Fruit fly (Drosophila melanogaster) whole organism, wandering third instar larva: ENCODE data around the gene CG12643.

ENCODE experiments used
- Abd-B ChIP-seq: fragments of >200 bp; optimal IDR thresholded peaks from 2 replicates; lab custom pipeline; 2017; ENCODE audit warnings: missing biosample characterization, missing genetic modification characterization
- CG32264 ChIP-seq: fragments of 200-800 bp; sonication (Bioruptor generic); optimal IDR thresholded peaks from 2 replicates; lab custom pipeline; 2016; ENCODE audit warnings: missing biosample characterization, missing genetic modification characterization
- CG9705 ChIP-seq: fragments of 200-800 bp; sonication (Bioruptor generic); optimal IDR thresholded peaks from 2 replicates; lab custom pipeline; 2018; ENCODE audit warnings: missing biosample characterization, mild to moderate bottlenecking, missing genetic modification characterization
- CrebA ChIP-seq: fragments of 200-800 bp; sonication (Bioruptor generic); optimal IDR thresholded peaks from 2 replicates; lab custom pipeline; 2016; ENCODE audit warnings: missing biosample characterization, mild to moderate bottlenecking, missing genetic modification characterization, borderline replicate concordance
- Dfd ChIP-seq: fragments of >200 bp; optimal IDR thresholded peaks from 2 replicates; lab custom pipeline; 2017; ENCODE audit warnings: missing biosample characterization, missing genetic modification characterization
- Dif ChIP-seq: fragments of 200-275, 200-300 bp; sonication (Bioruptor generic); optimal IDR thresholded peaks from 2 replicates; lab custom pipeline; 2018; ENCODE audit warnings: missing biosample characterization, missing genetic modification characterization; ENCODE audit not compliant: partially characterized antibody
- GATAd ChIP-seq: sonication (Bioruptor generic); optimal IDR thresholded peaks from 2 replicates; lab custom pipeline; 2016; ENCODE audit warnings: missing biosample characterization, missing genetic modification characterization
- HLH106 ChIP-seq: fragments of 200-800 bp; optimal IDR thresholded peaks from 3 replicates; lab custom pipeline; 2019; ENCODE audit warnings: missing biosample characterization, mild to moderate bottlenecking, missing genetic modification characterization, moderate library complexity
- Hnf4 ChIP-seq: fragments of 200-800 bp; sonication (Bioruptor generic); optimal IDR thresholded peaks from 2 replicates; lab custom pipeline; 2016; ENCODE audit warnings: missing biosample characterization, mild to moderate bottlenecking, missing genetic modification characterization
- Hr78 ChIP-seq: fragments of >200 bp; optimal IDR thresholded peaks from 2 replicates; lab custom pipeline; 2017; ENCODE audit warnings: missing biosample characterization, missing genetic modification characterization
- Hr83 ChIP-seq: fragments of 200-300 bp; sonication (Bioruptor generic); optimal IDR thresholded peaks from 2 replicates; lab custom pipeline; 2016; ENCODE audit warnings: missing biosample characterization, mild to moderate bottlenecking, missing genetic modification characterization, moderate library complexity; ENCODE audit not compliant: poor library complexity, severe bottlenecking
- Jra ChIP-seq: sonication (Bioruptor generic); optimal IDR thresholded peaks from 2 replicates; lab custom pipeline; 2016; ENCODE audit warnings: missing biosample characterization, missing genetic modification characterization
- Mio ChIP-seq: sonication (Bioruptor generic); optimal IDR thresholded peaks from 2 replicates; lab custom pipeline; 2016; ENCODE audit warnings: missing biosample characterization, missing genetic modification characterization
- Myc ChIP-seq: fragments of >200 bp; optimal IDR thresholded peaks from 2 replicates; lab custom pipeline; 2017
- N ChIP-seq: fragments of >200 bp; optimal IDR thresholded peaks from 2 replicates; lab custom pipeline; 2018; ENCODE audit warnings: missing biosample characterization, missing external identifiers, missing genetic modification characterization
- OdsH ChIP-seq: fragments of 200-800 bp; sonication (Bioruptor generic); optimal IDR thresholded peaks from 2 replicates; lab custom pipeline; 2016; ENCODE audit warnings: missing biosample characterization, mild to moderate bottlenecking, missing genetic modification characterization
- Rel ChIP-seq, 2 experiments: fragments of 200-800 bp; sonication (Bioruptor generic) in 1 of 2; optimal IDR thresholded peaks; 2 replicates in 1 of 2; 3 replicates in 1 of 2; lab custom pipeline; 2016 to 2019; ENCODE audit warnings: mild to moderate bottlenecking in 2 of 2, missing biosample characterization in 2 of 2, missing genetic modification characterization in 2 of 2, moderate library complexity in 1 of 2
- Sp1 ChIP-seq: fragments of 200-800 bp; sonication (Bioruptor generic); optimal IDR thresholded peaks from 3 replicates; lab custom pipeline; 2019; ENCODE audit warnings: missing biosample characterization, mild to moderate bottlenecking, missing genetic modification characterization, moderate library complexity
- Vsx2 ChIP-seq: fragments of 200-300, 225-300 bp; sonication (Bioruptor generic); optimal IDR thresholded peaks from 2 replicates; lab custom pipeline; 2018; ENCODE audit warnings: missing biosample characterization, missing genetic modification characterization; ENCODE audit not compliant: partially characterized antibody
- br ChIP-seq: fragments of 200-800 bp; sonication (Bioruptor generic); optimal IDR thresholded peaks from 2 replicates; lab custom pipeline; 2016; ENCODE audit warnings: missing biosample characterization, missing genetic modification characterization
- brk ChIP-seq: fragments of 200-800 bp; sonication (Bioruptor generic); optimal IDR thresholded peaks from 2 replicates; lab custom pipeline; 2016; ENCODE audit warnings: missing biosample characterization, mild to moderate bottlenecking, missing genetic modification characterization
- dl ChIP-seq, 2 experiments: fragments of 175-275, 200-275 bp in 1 of 2; fragments of 200-275 bp in 1 of 2; sonication (Bioruptor generic); optimal IDR thresholded peaks; lab custom pipeline; 2018; ENCODE audit warnings: mild to moderate bottlenecking in 2 of 2, missing biosample characterization in 2 of 2, missing genetic modification characterization in 2 of 2, moderate library complexity in 2 of 2; ENCODE audit not compliant: partially characterized antibody in 2 of 2, insufficient read depth in 1 of 2
- dmrt93B ChIP-seq: fragments of 200-800 bp; sonication (Bioruptor generic); optimal IDR thresholded peaks from 2 replicates; lab custom pipeline; 2018; ENCODE audit warnings: missing biosample characterization, mild to moderate bottlenecking, missing genetic modification characterization
- dsf ChIP-seq: sonication (Bioruptor generic); optimal IDR thresholded peaks from 2 replicates; lab custom pipeline; 2016; ENCODE audit warnings: missing biosample characterization, missing genetic modification characterization, borderline replicate concordance
- ey ChIP-seq: fragments of 200-800 bp; sonication (Bioruptor generic); optimal IDR thresholded peaks from 2 replicates; lab custom pipeline; 2016; ENCODE audit warnings: missing biosample characterization, missing genetic modification characterization
- foxo ChIP-seq, 2 experiments: fragments of 200-800 bp; sonication (Bioruptor generic); optimal IDR thresholded peaks; 2 replicates in 1 of 2; 3 replicates in 1 of 2; lab custom pipeline; 2016 to 2017; ENCODE audit warnings: missing biosample characterization in 2 of 2, missing genetic modification characterization in 2 of 2
- fru ChIP-seq: fragments of 200-800 bp; sonication (Bioruptor generic); optimal IDR thresholded peaks from 3 replicates; lab custom pipeline; 2016; ENCODE audit warnings: missing biosample characterization, mild to moderate bottlenecking, missing genetic modification characterization
- h ChIP-seq: fragments of 200-800 bp; sonication (Bioruptor generic); optimal IDR thresholded peaks from 3 replicates; lab custom pipeline; 2016; ENCODE audit warnings: missing biosample characterization, mild to moderate bottlenecking, missing genetic modification characterization
- jim ChIP-seq: fragments of 175-275, 200-325 bp; sonication (Bioruptor generic); optimal IDR thresholded peaks from 2 replicates; lab custom pipeline; 2016; ENCODE audit warnings: missing biosample characterization, mild to moderate bottlenecking, missing genetic modification characterization
- lola ChIP-seq: fragments of >200 bp; optimal IDR thresholded peaks from 2 replicates; lab custom pipeline; 2017; ENCODE audit warnings: missing biosample characterization, missing genetic modification characterization
- pan ChIP-seq: fragments of >200 bp; optimal IDR thresholded peaks from 2 replicates; lab custom pipeline; 2017
- psq ChIP-seq: fragments of 200-800 bp; sonication (Bioruptor generic); optimal IDR thresholded peaks from 3 replicates; lab custom pipeline; 2017; ENCODE audit warnings: missing biosample characterization, mild to moderate bottlenecking, missing genetic modification characterization, moderate library complexity
- rgr ChIP-seq: fragments of 200-800 bp; sonication (Bioruptor generic); optimal IDR thresholded peaks from 3 replicates; lab custom pipeline; 2016; ENCODE audit warnings: missing biosample characterization, mild to moderate bottlenecking, missing genetic modification characterization
- sage ChIP-seq: fragments of 200-800 bp; sonication (Bioruptor generic); optimal IDR thresholded peaks from 2 replicates; lab custom pipeline; 2016; ENCODE audit warnings: missing biosample characterization, mild to moderate bottlenecking, missing genetic modification characterization
- sv ChIP-seq: fragments of 200-800 bp; sonication (Bioruptor generic); optimal IDR thresholded peaks from 3 replicates; lab custom pipeline; 2016; ENCODE audit warnings: missing biosample characterization, missing genetic modification characterization
- tai ChIP-seq: sonication (Bioruptor generic); optimal IDR thresholded peaks from 2 replicates; lab custom pipeline; 2016; ENCODE audit warnings: missing biosample characterization, missing genetic modification characterization
- usp ChIP-seq: fragments of >200 bp; optimal IDR thresholded peaks from 2 replicates; lab custom pipeline; 2017; ENCODE audit warnings: missing biosample characterization, missing genetic modification characterization
- woc ChIP-seq: sonication (Bioruptor generic); optimal IDR thresholded peaks from 2 replicates; lab custom pipeline; 2016; ENCODE audit warnings: missing biosample characterization, mild to moderate bottlenecking, missing genetic modification characterization

The CG12643 gene

dm6 chrX:10265213-10266017 is at the start of gene CG12643:
Gene CG12643 (minus strand): TSS chrX:10265263.
- peak; percentile 87 for TF ChIP-seq tai (GFP tag; lab: Kevin White, UChicago)
- TF ChIP-seq Myc (lab: Kevin White, UChicago) = no peak
- TF ChIP-seq CG9705 (GFP tag; lab: Kevin White, UChicago) = peak; percentile 51
- peak; percentile 68 for TF ChIP-seq dsf
- TF ChIP-seq Mio (GFP tag; lab: Kevin White, UChicago) = peak; percentile 72
- TF ChIP-seq Hr83 (GFP tag; lab: Kevin White, UChicago) = peak; percentile 81
- peak; percentile 94 for TF ChIP-seq Hnf4 (GFP tag; lab: Kevin White, UChicago)
- peak; percentile 91 for TF ChIP-seq CG32264 (GFP tag; lab: Kevin White, UChicago)
- TF ChIP-seq OdsH (GFP tag; lab: Kevin White, UChicago) = peak; percentile 88
- peak; percentile 86 for TF ChIP-seq brk
- TF ChIP-seq Rel (GFP tag; optimal IDR thresholded peaks at IDR 0.05; lab: Kevin White, UChicago) = peak; percentile 67
- TF ChIP-seq Rel (tag; optimal IDR thresholded peaks at IDR 0.05; lab: Kevin White, UChicago) = peak; percentile 9
- TF ChIP-seq Sp1 = peak; percentile 78
- TF ChIP-seq jim (GFP tag; lab: Kevin White, UChicago) = no peak
- TF ChIP-seq lola (GFP tag; lab: Kevin White, UChicago) = no peak
- TF ChIP-seq psq (GFP tag; lab: Kevin White, UChicago) = peak; percentile 94
- TF ChIP-seq foxo (GFP tag; optimal IDR thresholded peaks at IDR 0.05; lab: Kevin White, UChicago) = peak; percentile 88 to 95
- peak; percentile 67 for TF ChIP-seq GATAd (GFP tag; lab: Kevin White, UChicago)
- peak; percentile 97 for TF ChIP-seq fru (GFP tag; lab: Kevin White, UChicago)
- no peak for TF ChIP-seq Hr78 (GFP tag; lab: Kevin White, UChicago)
- TF ChIP-seq h = peak; percentile 97
- TF ChIP-seq Dif (GFP tag; lab: Kevin White, UChicago) = peak; percentile 39
- no peak for TF ChIP-seq usp (GFP tag; lab: Kevin White, UChicago)
- peak; percentile 93 for TF ChIP-seq woc (GFP tag; lab: Kevin White, UChicago)
- peak; percentile 95 for TF ChIP-seq rgr (GFP tag; lab: Kevin White, UChicago)
- TF ChIP-seq Abd-B (GFP tag; lab: Kevin White, UChicago) = no peak
- TF ChIP-seq dmrt93B (GFP tag; lab: Kevin White, UChicago) = peak; percentile 88
- TF ChIP-seq Jra (GFP tag; lab: Kevin White, UChicago) = peak; percentile 88
- peak; percentile 85 for TF ChIP-seq sage (GFP tag; lab: Kevin White, UChicago)
- no peak for TF ChIP-seq Vsx2 (GFP tag; lab: Kevin White, UChicago)
- peak; percentile 95 for TF ChIP-seq br
- TF ChIP-seq Dfd (GFP tag; lab: Kevin White, UChicago) = peak; percentile 69
- TF ChIP-seq CrebA (GFP tag; lab: Kevin White, UChicago) = peak; percentile 23
- TF ChIP-seq HLH106 = peak; percentile 76
- TF ChIP-seq ey = peak; percentile 98
- peak; percentile 71 for TF ChIP-seq pan
- no peak for TF ChIP-seq dl (GFP tag; optimal IDR thresholded peaks at IDR 0.05; lab: Kevin White, UChicago; ENCODE audit: insufficient read depth in 1 of 2, partially characterized antibody in 2 of 2)
- TF ChIP-seq sv (GFP tag; lab: Kevin White, UChicago) = peak; percentile 92
- no peak for TF ChIP-seq N (GFP tag; lab: Kevin White, UChicago)
- TF ChIP-seq, all 38 proteins: peak for 29

dm6 chrX:10308996-10309395 is 43.9 kb upstream of the CG12643 start:
- TF ChIP-seq Dif (GFP tag; lab: Kevin White, UChicago) (peak; percentile 50), Vsx2 (GFP tag; lab: Kevin White, UChicago) (no peak), lola (GFP tag; lab: Kevin White, UChicago) (no peak), Abd-B (GFP tag; lab: Kevin White, UChicago) (no peak), CG32264 (GFP tag; lab: Kevin White, UChicago) (no peak), h (no peak), CG9705 (GFP tag; lab: Kevin White, UChicago) (no peak)
